Worm (Caenorhabditis elegans) whole organism, L3 larva: ENCODE results near the gene cyp-33C1.

Source experiments
- elt-1 ChIP-seq: fragments of 150-350 bp; optimal IDR thresholded peaks from 2 replicates; lab custom pipeline; 2014; ENCODE audit warnings: missing biosample characterization, missing genetic modification characterization
- fos-1 ChIP-seq: fragments of 150-350 bp; optimal IDR thresholded peaks from 2 replicates; lab custom pipeline; 2014; ENCODE audit warnings: missing biosample characterization, missing genetic modification characterization

- no peak for TF ChIP-seq elt-1 (tag; lab: Kevin White, UChicago)
- TF ChIP-seq fos-1 (tag; lab: Kevin White, UChicago): no peak
These were observed 24.8 kb downstream of the cyp-33C1 start, which contains the start of gene cyp-33C12 for ce11 chrV:2204080-2204479.
